Worm (Caenorhabditis elegans) whole organism, young adult: ENCODE data around the gene R03D7.15.

Source experiments
- athp-1 ChIP-seq: sonication (generic microtip); optimal IDR thresholded peaks from 2 replicates; lab custom pipeline; 2017; ENCODE audit warnings: mild to moderate bottlenecking, missing genetic modification characterization, missing compliant biosample characterization
- attf-3 ChIP-seq: fragments of 200-800 bp; sonication (Bioruptor generic); conservative IDR thresholded peaks from 2 replicates; pipeline ENCODE4 v1.3.6; 2022; ENCODE audit warnings: missing genetic modification reagents, missing genetic modification characterization, missing compliant biosample characterization
- dox-1 ChIP-seq: fragments of 200-800 bp; sonication (Bioruptor generic); IDR thresholded peaks from 2 replicates; pipeline ENCODE4 v1.3.6; 2022; ENCODE audit warnings: missing genetic modification reagents, missing genetic modification characterization, missing compliant biosample characterization
- gei-17 ChIP-seq: fragments of 200-800 bp; sonication (Bioruptor generic); optimal IDR thresholded peaks from 2 replicates; lab custom pipeline; 2018; ENCODE audit warnings: mild to moderate bottlenecking, missing genetic modification characterization, missing compliant biosample characterization
- lin-35 ChIP-seq, 3 experiments: fragments of 150-350 bp in 2 of 3; sonication (generic microtip) in 1 of 3; optimal IDR thresholded peaks; 2 replicates each; lab custom pipeline; 2014 to 2018; ENCODE audit warnings: missing biosample characterization in 3 of 3, missing genetic modification characterization in 3 of 3, missing genetic modification reagents in 3 of 3
- lsy-27 ChIP-seq: sonication (generic microtip); optimal IDR thresholded peaks from 2 replicates; lab custom pipeline; 2017; ENCODE audit warnings: missing genetic modification characterization, mild to moderate bottlenecking, missing compliant biosample characterization, antibody characterized with exemption, missing genotype, borderline replicate concordance; ENCODE audit not compliant: insufficient read depth
- nfya-1 ChIP-seq: sonication (generic microtip); optimal IDR thresholded peaks from 2 replicates; lab custom pipeline; 2017; ENCODE audit warnings: antibody characterized with exemption, missing compliant biosample characterization, missing genetic modification characterization, borderline replicate concordance; ENCODE audit not compliant: insufficient read depth
- nhr-80 ChIP-seq: sonication (generic microtip); optimal IDR thresholded peaks from 2 replicates; lab custom pipeline; 2016; ENCODE audit warnings: missing genetic modification characterization, missing compliant biosample characterization
- sea-2 ChIP-seq: fragments of 200-800 bp; sonication (Bioruptor generic); IDR thresholded peaks from 2 replicates; pipeline ENCODE4 v1.3.6; 2022; ENCODE audit warnings: missing genetic modification characterization, missing compliant biosample characterization
- snpc-1.3 ChIP-seq: sonication (generic microtip); optimal IDR thresholded peaks from 2 replicates; lab custom pipeline; 2017; ENCODE audit warnings: missing genetic modification characterization, mild to moderate bottlenecking, missing compliant biosample characterization, antibody characterized with exemption, moderate library complexity, missing genotype, missing genetic modification reagents; ENCODE audit not compliant: insufficient read depth
- sptf-2 ChIP-seq: fragments of 200-800 bp; sonication (Bioruptor generic); optimal IDR thresholded peaks from 2 replicates; lab custom pipeline; 2018; ENCODE audit warnings: mild to moderate bottlenecking, missing genetic modification characterization, missing compliant biosample characterization
- tlf-1 ChIP-seq: fragments of 200-800 bp; sonication (Bioruptor generic); optimal IDR thresholded peaks from 2 replicates; lab custom pipeline; 2018; ENCODE audit warnings: mild to moderate bottlenecking, missing genetic modification characterization, missing compliant biosample characterization
- ztf-6 ChIP-seq: fragments of 200-800 bp; sonication (Bioruptor generic); IDR thresholded peaks from 2 replicates; pipeline ENCODE4 v1.3.6; 2022; ENCODE audit warnings: missing genetic modification reagents, missing genetic modification characterization, missing compliant biosample characterization

ce11 chrII:10912995-10913394 is 29.0 kb upstream of the R03D7.15 start:
- TF ChIP-seq gei-17 (GFP tag; lab: Kevin White, UChicago) (no peak), tlf-1 (GFP tag; lab: Kevin White, UChicago) (no peak), dox-1 (GFP tag; lab: Robert Waterston, UW) (no peak), ztf-6 (no peak), nfya-1 (tag; lab: Kevin White, UChicago) (no peak), nhr-80 (tag; lab: Kevin White, UChicago) (no peak), lsy-27 (tag; lab: Kevin White, UChicago) (no peak), sptf-2 (no peak), sea-2 (GFP tag; lab: Robert Waterston, UW) (no peak), attf-3 (GFP tag; lab: Robert Waterston, UW) (no peak), snpc-1.3 (tag; lab: Kevin White, UChicago) (no peak), athp-1 (tag; lab: Kevin White, UChicago) (no peak), lin-35 (GFP tag; optimal IDR thresholded peaks at IDR 0.05; lab: Kevin White, UChicago) (no peak)
